Fruit fly (Drosophila melanogaster) whole organism, embryonic: Measurements from ENCODE around the gene CG13894.
A peak's percentile ranks its signal among the peaks of the same experiment; 100 is the strongest.

Experiments
- Ada2b ChIP-seq: fragments of 200-800 bp; sonication (Bioruptor generic); IDR thresholded peaks from 2 replicates; pipeline ENCODE4 v1.3.6; 2022; ENCODE audit warnings: missing biosample characterization, missing genetic modification characterization
- Atf-2 ChIP-seq: fragments of 200-800 bp; sonication (Bioruptor generic); optimal IDR thresholded peaks from 2 replicates; lab custom pipeline; 2016; ENCODE audit warnings: missing biosample characterization, missing genetic modification characterization
- Awh ChIP-seq: fragments of 200-800 bp; sonication (Bioruptor generic); IDR thresholded peaks from 2 replicates; pipeline ENCODE4, ENCODE4 v1.3.6; 2022; ENCODE audit warnings: missing biosample characterization, missing genetic modification characterization
- CG10543 ChIP-seq: fragments of 200-800 bp; sonication (Bioruptor generic); optimal IDR thresholded peaks from 3 replicates; lab custom pipeline; 2017; ENCODE audit warnings: missing biosample characterization, mild to moderate bottlenecking, missing genetic modification characterization, moderate library complexity
- CG12769 ChIP-seq: fragments of 200-800 bp; sonication (Bioruptor generic); optimal IDR thresholded peaks from 2 replicates; lab custom pipeline; 2019; ENCODE audit warnings: missing biosample characterization, mild to moderate bottlenecking, missing genetic modification characterization, moderate library complexity
- CG13624 ChIP-seq: fragments of 200-800 bp; sonication (Bioruptor generic); optimal IDR thresholded peaks from 2 replicates; lab custom pipeline; 2016; ENCODE audit warnings: missing biosample characterization, missing genetic modification characterization
- CG14050 ChIP-seq: fragments of 200-800 bp; sonication (Bioruptor generic); IDR thresholded peaks from 3 replicates; pipeline ENCODE4 v1.3.6; 2022; ENCODE audit warnings: missing biosample characterization, missing genetic modification characterization
- CG15269 ChIP-seq: fragments of 200-800 bp; sonication (Bioruptor generic); optimal IDR thresholded peaks from 2 replicates; lab custom pipeline; 2018; ENCODE audit warnings: missing biosample characterization, mild to moderate bottlenecking, missing genetic modification characterization, moderate library complexity
- CG1602 ChIP-seq: fragments of 200-800 bp; sonication (Bioruptor generic); optimal IDR thresholded peaks from 3 replicates; lab custom pipeline; 2016; ENCODE audit warnings: missing biosample characterization, missing genetic modification characterization
- CG18011 ChIP-seq: fragments of 200-800 bp; sonication (Bioruptor generic); optimal IDR thresholded peaks from 2 replicates; lab custom pipeline; 2017; ENCODE audit warnings: missing biosample characterization, missing genetic modification characterization, mild to moderate bottlenecking, moderate library complexity, missing genotype
- CG18764 ChIP-seq: fragments of 200-800 bp; sonication (Bioruptor generic); optimal IDR thresholded peaks from 3 replicates; lab custom pipeline; 2016; ENCODE audit warnings: missing biosample characterization, missing genetic modification characterization
- CG2199 ChIP-seq: fragments of 200-800 bp; sonication (Bioruptor generic); IDR thresholded peaks from 3 replicates; pipeline ENCODE4 v1.3.6; 2022; ENCODE audit warnings: missing biosample characterization, missing genetic modification characterization
- CG42726 ChIP-seq: fragments of 200-800 bp; sonication (Bioruptor generic); IDR thresholded peaks from 2 replicates; pipeline ENCODE4 v1.3.6; 2022; ENCODE audit warnings: missing biosample characterization, missing genetic modification characterization; ENCODE audit not compliant: partially characterized antibody
- CG4360 ChIP-seq: fragments of 200-800 bp; sonication (Bioruptor generic); IDR thresholded peaks from 2 replicates; pipeline ENCODE4 v1.3.6; 2022; ENCODE audit warnings: missing biosample characterization, missing genetic modification characterization
- CG5953 ChIP-seq: fragments of 200-800 bp; sonication (Bioruptor generic); IDR thresholded peaks from 2 replicates; pipeline ENCODE4 v1.3.6; 2022; ENCODE audit warnings: missing biosample characterization, missing genetic modification characterization
- CG6254 ChIP-seq: fragments of 200-800 bp; sonication (Bioruptor generic); optimal IDR thresholded peaks from 3 replicates; lab custom pipeline; 2017; ENCODE audit warnings: mild to moderate bottlenecking, missing biosample characterization, missing genetic modification reagents, missing genetic modification characterization
- CG7786 ChIP-seq: fragments of 200-800 bp; sonication (Bioruptor generic); optimal IDR thresholded peaks from 2 replicates; lab custom pipeline; 2016; ENCODE audit warnings: missing biosample characterization, missing genetic modification characterization
- CG7839 ChIP-seq: fragments of 200-800 bp; sonication (Bioruptor generic); optimal IDR thresholded peaks from 3 replicates; lab custom pipeline; 2018; ENCODE audit warnings: missing biosample characterization, mild to moderate bottlenecking, missing genetic modification characterization, moderate library complexity
- CG8290 ChIP-seq, 3 experiments: fragments of 200-800 bp; sonication (Bioruptor generic); optimal IDR thresholded peaks; 2 replicates each; lab custom pipeline; 2016 to 2019; ENCODE audit warnings: missing biosample characterization in 3 of 3, missing genetic modification characterization in 3 of 3, mild to moderate bottlenecking in 2 of 3, moderate library complexity in 1 of 3
- CG9609 ChIP-seq: fragments of 200-800 bp; sonication (Bioruptor generic); optimal IDR thresholded peaks from 3 replicates; lab custom pipeline; 2016; ENCODE audit warnings: missing biosample characterization, missing genetic modification characterization
- CHES-1-like ChIP-seq: fragments of 200-800 bp; sonication (Bioruptor generic); optimal IDR thresholded peaks from 2 replicates; lab custom pipeline; 2016; ENCODE audit warnings: missing biosample characterization, missing genetic modification characterization
- Dfd ChIP-seq, 2 experiments: fragments of >200 bp; optimal IDR thresholded peaks; 2 replicates each; lab custom pipeline; 2017; ENCODE audit warnings: missing biosample characterization in 2 of 2, missing genetic modification characterization in 2 of 2
- Hand ChIP-seq: fragments of 200-800 bp; sonication (Bioruptor generic); optimal IDR thresholded peaks from 2 replicates; lab custom pipeline; 2017; ENCODE audit warnings: mild to moderate bottlenecking, missing biosample characterization, missing genetic modification reagents, missing genetic modification characterization
- HmgD ChIP-seq: fragments of 200-800 bp; sonication (Bioruptor generic); optimal IDR thresholded peaks from 3 replicates; lab custom pipeline; 2016; ENCODE audit warnings: missing biosample characterization, missing genetic modification characterization
- MESR4 ChIP-seq: fragments of 200-800 bp; sonication (Bioruptor generic); optimal IDR thresholded peaks from 2 replicates; lab custom pipeline; 2018; ENCODE audit warnings: missing biosample characterization, mild to moderate bottlenecking, missing genetic modification characterization, moderate library complexity
- Med ChIP-seq: fragments of 200-800 bp; sonication (Bioruptor generic); peaks from one replicate; lab custom pipeline; 2016; ENCODE audit warnings: missing biosample characterization, missing genetic modification characterization, mild to moderate bottlenecking, inconsistent platforms, moderate library complexity
- Oaz ChIP-seq: fragments of 200-800 bp; sonication (Bioruptor generic); IDR thresholded peaks from 2 replicates; pipeline ENCODE4 v1.3.6; 2022; ENCODE audit warnings: missing biosample characterization, missing genetic modification characterization
- Optix ChIP-seq: fragments of 200-800 bp; sonication (Bioruptor generic); IDR thresholded peaks from 3 replicates; pipeline ENCODE4 v1.3.6; 2022; ENCODE audit warnings: missing biosample characterization, missing genetic modification characterization
- Ravus ChIP-seq: fragments of 200-800 bp; sonication (Bioruptor generic); IDR thresholded peaks from 2 replicates; pipeline ENCODE4 v1.3.6; 2022; ENCODE audit warnings: missing biosample characterization, missing genetic modification characterization
- Sin3A ChIP-seq: fragments of >200 bp; optimal IDR thresholded peaks from 2 replicates; lab custom pipeline; 2018
- Ssrp ChIP-seq: fragments of 200-800 bp; sonication (Bioruptor generic); optimal IDR thresholded peaks from 2 replicates; lab custom pipeline; 2018; ENCODE audit warnings: missing biosample characterization, mild to moderate bottlenecking, missing genetic modification characterization, moderate library complexity
- Tbp ChIP-seq: fragments of >200 bp; optimal IDR thresholded peaks from 2 replicates; lab custom pipeline; 2018; ENCODE audit warnings: missing biosample characterization, missing genetic modification characterization
- az2 ChIP-seq: fragments of 200-800 bp; sonication (Bioruptor generic); optimal IDR thresholded peaks from 3 replicates; lab custom pipeline; 2016; ENCODE audit warnings: missing biosample characterization, missing genetic modification characterization
- cad ChIP-seq: fragments of >200 bp; optimal IDR thresholded peaks from 2 replicates; lab custom pipeline; 2017; ENCODE audit warnings: missing biosample characterization, missing genetic modification characterization
- cato ChIP-seq: fragments of 200-800 bp; sonication (Bioruptor generic); optimal IDR thresholded peaks from 2 replicates; lab custom pipeline; 2016; ENCODE audit warnings: missing biosample characterization, missing genetic modification characterization, borderline replicate concordance
- chif ChIP-seq, 2 experiments: fragments of 200-800 bp; sonication (Bioruptor generic); optimal IDR thresholded peaks; 3 replicates each; lab custom pipeline; 2016; ENCODE audit warnings: missing biosample characterization in 2 of 2, missing genetic modification characterization in 2 of 2
- chinmo ChIP-seq: fragments of 200-800 bp; sonication (Bioruptor generic); IDR thresholded peaks from 4 replicates; pipeline ENCODE4 v1.3.6; 2022; ENCODE audit warnings: missing biosample characterization, missing genetic modification characterization; ENCODE audit not compliant: partially characterized antibody
- chm ChIP-seq: fragments of 200-800 bp; sonication (Bioruptor generic); IDR thresholded peaks from 2 replicates; pipeline ENCODE4 v1.3.6; 2022; ENCODE audit warnings: missing biosample characterization, missing genetic modification characterization
- cwo ChIP-seq: fragments of 200-800 bp; sonication (Bioruptor generic); optimal IDR thresholded peaks from 3 replicates; lab custom pipeline; 2017; ENCODE audit warnings: missing biosample characterization, missing genetic modification characterization, mild to moderate bottlenecking, moderate library complexity, missing genetic modification reagents
- dan ChIP-seq: fragments of 200-800 bp; sonication (Bioruptor generic); IDR thresholded peaks from 2 replicates; pipeline ENCODE4 v1.3.6; 2022; ENCODE audit warnings: missing biosample characterization, missing genetic modification characterization
- fd102C ChIP-seq: fragments of 200-800 bp; sonication (Bioruptor generic); optimal IDR thresholded peaks from 2 replicates; lab custom pipeline; 2018; ENCODE audit warnings: missing biosample characterization, mild to moderate bottlenecking, missing genetic modification characterization, moderate library complexity
- ken ChIP-seq: fragments of 200-800 bp; sonication (Bioruptor generic); IDR thresholded peaks from 3 replicates; pipeline ENCODE4 v1.3.6; 2022; ENCODE audit warnings: missing biosample characterization, missing genetic modification characterization
- knrl ChIP-seq: fragments of 200-800 bp; sonication (Bioruptor generic); IDR thresholded peaks from 3 replicates; pipeline ENCODE4 v1.3.6; 2022; ENCODE audit warnings: missing biosample characterization, missing genetic modification characterization; ENCODE audit not compliant: partially characterized antibody
- nerfin-1 ChIP-seq: fragments of 200-800 bp; sonication (Bioruptor generic); optimal IDR thresholded peaks from 3 replicates; lab custom pipeline; 2019; ENCODE audit warnings: missing biosample characterization, mild to moderate bottlenecking, missing genetic modification characterization, moderate library complexity
- p53 ChIP-seq: fragments of 200-800 bp; sonication (Bioruptor generic); optimal IDR thresholded peaks from 2 replicates; lab custom pipeline; 2016; ENCODE audit warnings: missing biosample characterization, missing genetic modification characterization
- pros ChIP-seq: fragments of 200-800 bp; sonication (Bioruptor generic); optimal IDR thresholded peaks from 3 replicates; lab custom pipeline; 2019; ENCODE audit warnings: missing biosample characterization, mild to moderate bottlenecking, missing genetic modification characterization, moderate library complexity
- row ChIP-seq: fragments of 200-800 bp; sonication (Bioruptor generic); IDR thresholded peaks from 3 replicates; pipeline ENCODE4 v1.3.6; 2022; ENCODE audit warnings: missing biosample characterization, missing genetic modification characterization
- sd ChIP-seq: fragments of 200-800 bp; sonication (Bioruptor generic); optimal IDR thresholded peaks from 3 replicates; lab custom pipeline; 2018; ENCODE audit warnings: missing biosample characterization, mild to moderate bottlenecking, missing genetic modification characterization, moderate library complexity

CG13894 gene

DNA sequence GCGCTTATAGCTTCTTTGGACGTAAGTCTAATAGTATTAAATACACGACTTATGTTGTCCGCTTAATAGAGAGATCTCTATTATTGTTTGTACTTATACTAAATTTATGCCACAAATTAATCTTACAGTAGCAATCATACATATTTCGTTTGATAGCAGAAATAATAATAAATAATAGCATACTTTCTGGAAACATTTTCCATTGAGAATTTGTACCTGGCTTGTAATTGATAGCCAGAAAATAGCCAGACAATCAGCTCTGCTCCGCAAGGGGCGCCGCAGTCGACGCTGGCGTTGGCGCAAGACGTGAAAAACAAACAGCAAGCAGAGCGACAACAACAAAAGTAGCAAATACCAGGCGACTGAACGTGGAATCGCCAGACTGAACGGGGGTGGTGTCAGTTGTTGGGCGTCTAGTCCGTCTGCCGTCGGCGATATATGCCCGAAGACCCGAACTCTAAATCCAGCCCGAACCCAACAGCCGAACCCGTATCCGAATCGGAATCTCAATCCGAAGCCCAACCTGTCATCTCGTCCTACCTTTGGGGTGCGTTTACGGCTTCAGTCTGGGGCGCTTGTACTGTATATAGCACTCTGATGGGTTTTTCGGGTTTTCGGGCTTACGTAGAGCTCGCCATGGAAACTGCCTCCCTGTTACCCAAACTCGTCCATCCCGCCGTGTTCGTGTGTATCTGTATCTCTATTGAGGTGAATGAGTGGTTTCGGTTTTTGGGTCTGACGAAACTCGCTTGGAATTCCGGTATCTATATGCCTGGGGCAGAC, 615 bp upstream of the CG13894 start (continued):
- TF ChIP-seq Sin3A (lab: Kevin White, UChicago) = peak; percentile 3
- TF ChIP-seq CG15269 (tag; lab: Kevin White, UChicago) = peak; percentile 40
- TF ChIP-seq CG14050 = 0 out of 3 replicates have a peak, but pooled peaks have one; percentile 8
- peak; percentile 35 for TF ChIP-seq CG7786
- no peak for TF ChIP-seq Ada2b (GFP tag; lab: Robert Waterston, UW)
- peak; percentile 48 for TF ChIP-seq Ssrp (tag; lab: Kevin White, UChicago)
- peak; percentile 17 for TF ChIP-seq CHES-1-like (GFP tag; lab: Kevin White, UChicago)
- TF ChIP-seq CG4360 (GFP tag; lab: Robert Waterston, UW) = peak; percentile 92
- peak; percentile 3 for TF ChIP-seq Hand (GFP tag; lab: Kevin White, UChicago)
- no peak for TF ChIP-seq CG18764
- TF ChIP-seq CG1602 (GFP tag; lab: Kevin White, UChicago) = peak; percentile 63
- peak; percentile 58 for TF ChIP-seq CG7839 (tag; lab: Kevin White, UChicago)
- peak; percentile 27 to 43 for TF ChIP-seq chif (GFP tag; optimal IDR thresholded peaks at IDR 0.05; lab: Kevin White, UChicago)
- TF ChIP-seq fd102C (GFP tag; lab: Kevin White, UChicago) = peak; percentile 30
- 0 out of 3 replicates have a peak, but pooled peaks have one; percentile 11 for TF ChIP-seq Optix (GFP tag; lab: Robert Waterston, UW)

DNA sequence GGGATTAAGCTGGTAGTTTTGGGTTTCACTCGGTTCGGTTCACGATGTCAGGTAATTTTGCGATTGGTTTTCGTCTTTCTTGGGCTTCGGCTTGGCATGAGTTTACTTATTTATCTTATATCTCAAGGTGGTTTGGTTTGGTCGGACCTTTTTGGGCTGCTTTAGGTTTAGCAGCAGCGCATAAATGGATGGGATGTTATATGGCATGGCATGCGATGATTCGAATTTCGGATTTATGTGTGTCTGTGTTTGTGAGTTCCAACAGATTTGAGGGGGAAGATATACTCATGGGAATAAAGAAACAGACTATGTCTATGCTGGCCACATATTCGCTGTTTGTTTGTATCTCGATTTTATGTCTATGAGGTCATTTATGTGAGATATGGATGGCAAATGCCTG, 1.2 kb downstream of the CG13894 start:
- no peak for TF ChIP-seq dan
- peak; percentile 33 for TF ChIP-seq nerfin-1
- TF ChIP-seq az2 (GFP tag; lab: Kevin White, UChicago) = no peak
- peak; percentile 32 for TF ChIP-seq Med (GFP tag; lab: Kevin White, UChicago)
- peak; percentile 4 for TF ChIP-seq cad (GFP tag; lab: Kevin White, UChicago)
- no peak for TF ChIP-seq CG42726 (GFP tag; lab: Robert Waterston, UW)
- 0 out of 3 replicates have a peak, but pooled peaks have one; percentile 5 for TF ChIP-seq row
- no peak for TF ChIP-seq CG13624 (GFP tag; lab: Kevin White, UChicago)
- TF ChIP-seq CG9609 = no peak
- TF ChIP-seq cwo (GFP tag; lab: Kevin White, UChicago) = no peak
- no peak for TF ChIP-seq CG8290 (GFP tag; optimal IDR thresholded peaks at IDR 0.05; lab: Kevin White, UChicago)
- peak in 1 of 2 experiments; percentile 38 for TF ChIP-seq CG8290 (tag; optimal IDR thresholded peaks at IDR 0.05; lab: Kevin White, UChicago)
- TF ChIP-seq sd (tag; lab: Kevin White, UChicago) = peak; percentile 84
- no peak for TF ChIP-seq p53 (GFP tag; lab: Kevin White, UChicago)
- TF ChIP-seq chm (GFP tag; lab: Robert Waterston, UW) = peak; percentile 31; the same call in 1 of the 2 replicates
- no peak for TF ChIP-seq CG5953 (GFP tag; lab: Robert Waterston, UW)
- TF ChIP-seq Awh (GFP tag; lab: Robert Waterston, UW) = no peak
- peak; percentile 86 for TF ChIP-seq CG12769
- TF ChIP-seq CG2199 (GFP tag; lab: Robert Waterston, UW) = 0 out of 3 replicates have a peak, but pooled peaks have one; percentile 23
- no peak for TF ChIP-seq Oaz (GFP tag; lab: Robert Waterston, UW)
- TF ChIP-seq cato = no peak
- TF ChIP-seq CG10543 (GFP tag; lab: Kevin White, UChicago) = peak; percentile 1
- TF ChIP-seq ken = no peak
- no peak for TF ChIP-seq CG18011 (GFP tag; lab: Kevin White, UChicago)
- no peak for TF ChIP-seq MESR4 (GFP tag; lab: Kevin White, UChicago)
- TF ChIP-seq CG6254 (GFP tag; lab: Kevin White, UChicago) = no peak
- no peak for TF ChIP-seq HmgD (GFP tag; lab: Kevin White, UChicago)
- no peak for TF ChIP-seq knrl (GFP tag; lab: Robert Waterston, UW)
- TF ChIP-seq Ravus (GFP tag; lab: Robert Waterston, UW) = no peak
- 0 out of 4 replicates have a peak, but pooled peaks have one; percentile 60 for TF ChIP-seq chinmo
- TF ChIP-seq Atf-2 = no peak
- TF ChIP-seq pros = peak; percentile 18
- no peak for TF ChIP-seq Tbp
- no peak for TF ChIP-seq Dfd (GFP tag; optimal IDR thresholded peaks at IDR 0.05; lab: Kevin White, UChicago)
